Worm (Caenorhabditis elegans): ENCODE results near the gene hpo-26.

hpo-26 gene

ce11 chrV:6575406-6576130 lies 42.7 kb upstream of the hpo-26 start, which contains the start of gene fut-2 (continued):
- no peak for TF ChIP-seq daf-19 (GFP tag; conservative IDR thresholded peaks at IDR 0.05)
- no peak for TF ChIP-seq zfp-2 (tag; optimal IDR thresholded peaks at IDR 0.05)
- no peak for TF ChIP-seq fkh-10 (GFP tag; optimal IDR thresholded peaks at IDR 0.05)
- no peak for TF ChIP-seq duxl-1 (tag; optimal IDR thresholded peaks at IDR 0.05; ENCODE audit: poor library complexity)
- no peak for TF ChIP-seq zag-1 (tag; optimal IDR thresholded peaks at IDR 0.05)
- TF ChIP-seq daf-16 (GFP tag; optimal IDR thresholded peaks at IDR 0.05) = no peak
- peak; percentile 96 for TF ChIP-seq daf-16 (tag; optimal IDR thresholded peaks at IDR 0.05)
- no peak for TF ChIP-seq nhr-25 (tag; optimal IDR thresholded peaks at IDR 0.05; ENCODE audit: borderline replicate concordance, insufficient read depth)
- TF ChIP-seq mdl-1 (tag; optimal IDR thresholded peaks at IDR 0.05) = peak in 1 of 2 experiments; percentile 5
- no peak for TF ChIP-seq R02D3.7 (tag; optimal IDR thresholded peaks at IDR 0.05)
- no peak for TF ChIP-seq lim-7 (GFP tag; IDR thresholded peaks at IDR 0.05)
- TF ChIP-seq ZK546.5 (tag; optimal IDR thresholded peaks at IDR 0.05) = no peak

- TF ChIP-seq lin-13 (GFP tag; optimal IDR thresholded peaks at IDR 0.05) (no peak), pha-4 (GFP tag; IDR thresholded peaks at IDR 0.05) (no peak), pha-4 (tag; optimal IDR thresholded peaks at IDR 0.05) (no peak), dve-1 (tag; optimal IDR thresholded peaks at IDR 0.05; ENCODE audit: insufficient read depth) (peak; percentile 50), pqm-1 (tag; optimal IDR thresholded peaks at IDR 0.05) (peak; percentile 69), ZK337.2 (GFP tag; IDR thresholded peaks at IDR 0.05) (no peak), nhr-48 (tag; optimal IDR thresholded peaks at IDR 0.05) (no peak), egl-27 (tag; optimal IDR thresholded peaks at IDR 0.05) (no peak), nhr-28 (tag; optimal IDR thresholded peaks at IDR 0.05) (peak; percentile 45), hif-1 (tag; optimal IDR thresholded peaks at IDR 0.05) (no peak), dmd-8 (GFP tag; IDR thresholded peaks at IDR 0.05) (no peak), zag-1 (tag; optimal IDR thresholded peaks at IDR 0.05) (no peak), daf-16 (GFP tag; optimal IDR thresholded peaks at IDR 0.05) (no peak), daf-16 (tag; optimal IDR thresholded peaks at IDR 0.05) (peak; percentile 75)
These were observed 33.1 kb upstream of the hpo-26 start, which contains the start of gene K04A8.1 for ce11 chrV:6565851-6566386. Gene K04A8.1 (plus strand): TSS chrV:6566336.

ce11 chrV:6561592-6561991 lies 28.7 kb upstream of the hpo-26 start, which contains the start of gene spp-19:
Gene spp-19 (minus strand): TSS chrV:6561692.
- TF ChIP-seq sdz-12 (GFP tag; optimal IDR thresholded peaks at IDR 0.05) (no peak), ceh-44 (GFP tag; IDR thresholded peaks at IDR 0.05) (no peak), daf-19 (GFP tag; conservative IDR thresholded peaks at IDR 0.05) (no peak), hif-1 (tag; optimal IDR thresholded peaks at IDR 0.05) (no peak), Y105C5A.15 (GFP tag; IDR thresholded peaks at IDR 0.05) (no peak), nhr-10 (tag; optimal IDR thresholded peaks at IDR 0.05) (no peak), snpc-1.2 (GFP tag; IDR thresholded peaks at IDR 0.05) (no peak), nhr-237 (tag; optimal IDR thresholded peaks at IDR 0.05) (no peak), D1046.2 (GFP tag; IDR thresholded peaks at IDR 0.05) (no peak), hlh-30 (tag; optimal IDR thresholded peaks at IDR 0.05; ENCODE audit: insufficient read depth) (no peak), ceh-32 (tag; optimal IDR thresholded peaks at IDR 0.05; ENCODE audit: poor library complexity) (no peak), egl-27 (tag; optimal IDR thresholded peaks at IDR 0.05) (no peak), zfp-3 (GFP tag; conservative IDR thresholded peaks at IDR 0.05) (no peak), ZK546.5 (tag; optimal IDR thresholded peaks at IDR 0.05) (no peak), lin-38 (GFP tag; IDR thresholded peaks at IDR 0.05) (no peak), tag-97 (GFP tag; IDR thresholded peaks at IDR 0.05) (no peak), ctbp-1 (GFP tag; IDR thresholded peaks at IDR 0.05) (no peak), ceh-28 (tag; optimal IDR thresholded peaks at IDR 0.05) (no peak)
